Fruit fly (Drosophila melanogaster) whole organism, embryonic: Measurements from ENCODE around the gene Pcmt.

Experiments
- Abd-B ChIP-seq: fragments of 200-800 bp; sonication (Bioruptor generic); optimal IDR thresholded peaks from 2 replicates; lab custom pipeline; 2018; ENCODE audit warnings: missing biosample characterization, mild to moderate bottlenecking, missing genetic modification characterization, moderate library complexity
- Asciz ChIP-seq: fragments of 200-800 bp; sonication (Bioruptor generic); optimal IDR thresholded peaks from 2 replicates; lab custom pipeline; 2017; ENCODE audit warnings: missing biosample characterization, mild to moderate bottlenecking, missing genetic modification characterization, missing genetic modification reagents
- Atf-2 ChIP-seq: fragments of 200-800 bp; sonication (Bioruptor generic); optimal IDR thresholded peaks from 2 replicates; lab custom pipeline; 2016; ENCODE audit warnings: missing biosample characterization, missing genetic modification characterization
- CG10274 ChIP-seq: fragments of 200-800 bp; sonication (Bioruptor generic); optimal IDR thresholded peaks from 3 replicates; lab custom pipeline; 2017; ENCODE audit warnings: missing biosample characterization, mild to moderate bottlenecking, missing genetic modification characterization
- CG10462 ChIP-seq: fragments of 200-800 bp; sonication (Bioruptor generic); optimal IDR thresholded peaks from 2 replicates; lab custom pipeline; 2016; ENCODE audit warnings: missing biosample characterization, missing genetic modification characterization
- CG11723 ChIP-seq: fragments of 200-800 bp; sonication (Bioruptor generic); optimal IDR thresholded peaks from 2 replicates; lab custom pipeline; 2017; ENCODE audit warnings: missing biosample characterization, mild to moderate bottlenecking, missing genetic modification characterization
- CG12104 ChIP-seq: fragments of 200-800 bp; sonication (Bioruptor generic); optimal IDR thresholded peaks from 3 replicates; lab custom pipeline; 2016; ENCODE audit warnings: missing biosample characterization, missing genetic modification characterization
- CG12942 ChIP-seq: fragments of 200-800 bp; sonication (Bioruptor generic); optimal IDR thresholded peaks from 3 replicates; lab custom pipeline; 2016; ENCODE audit warnings: missing biosample characterization, missing genetic modification characterization
- CG1603 ChIP-seq: fragments of 200-800 bp; sonication (Bioruptor generic); optimal IDR thresholded peaks from 2 replicates; lab custom pipeline; 2019; ENCODE audit warnings: missing biosample characterization, mild to moderate bottlenecking, missing genetic modification characterization, moderate library complexity
- CG16779 ChIP-seq: fragments of 200-800 bp; sonication (Bioruptor generic); IDR thresholded peaks from 2 replicates; pipeline ENCODE4 v1.3.6; 2022; ENCODE audit warnings: missing biosample characterization, missing genetic modification characterization
- CG16863 ChIP-seq: fragments of 200-800 bp; sonication (Bioruptor generic); optimal IDR thresholded peaks from 3 replicates; lab custom pipeline; 2016; ENCODE audit warnings: missing biosample characterization, missing genetic modification characterization
- CG17328 ChIP-seq: fragments of 200-800 bp; sonication (Bioruptor generic); IDR thresholded peaks from 2 replicates; pipeline ENCODE4 v1.3.6; 2022; ENCODE audit warnings: missing biosample characterization, missing genetic modification characterization
- CG1832 ChIP-seq: fragments of 200-800 bp; sonication (Bioruptor generic); optimal IDR thresholded peaks from 2 replicates; lab custom pipeline; 2017; ENCODE audit warnings: missing biosample characterization, mild to moderate bottlenecking, missing genetic modification characterization, inconsistent platforms
- CG18476 ChIP-seq: fragments of 200-800 bp; sonication (Bioruptor generic); optimal IDR thresholded peaks from 2 replicates; lab custom pipeline; 2016; ENCODE audit warnings: missing biosample characterization, mild to moderate bottlenecking, missing genetic modification characterization
- CG18599 ChIP-seq: fragments of 200-800 bp; sonication (Bioruptor generic); optimal IDR thresholded peaks from 3 replicates; lab custom pipeline; 2017; ENCODE audit warnings: missing biosample characterization, missing genetic modification characterization, mild to moderate bottlenecking, moderate library complexity, missing genetic modification reagents
- CG2875 ChIP-seq: fragments of 200-800 bp; sonication (Bioruptor generic); optimal IDR thresholded peaks from 2 replicates; lab custom pipeline; 2017; ENCODE audit warnings: missing biosample characterization, mild to moderate bottlenecking, missing genetic modification characterization, missing genetic modification reagents
- CG7271 ChIP-seq: fragments of 200-800 bp; sonication (Bioruptor generic); optimal IDR thresholded peaks from 2 replicates; lab custom pipeline; 2018; ENCODE audit warnings: missing biosample characterization, mild to moderate bottlenecking, missing genetic modification characterization, moderate library complexity
- Dref ChIP-seq: fragments of 200-800 bp; sonication (Bioruptor generic); IDR thresholded peaks from 2 replicates; pipeline ENCODE4 v1.3.6; 2022; ENCODE audit warnings: missing biosample characterization, missing genetic modification characterization
- E2f2 ChIP-seq: fragments of 200-800 bp; sonication (Bioruptor generic); IDR thresholded peaks from 2 replicates; pipeline ENCODE4 v1.3.6; 2022; ENCODE audit warnings: missing biosample characterization, missing genetic modification characterization
- Hand ChIP-seq: fragments of 200-800 bp; sonication (Bioruptor generic); optimal IDR thresholded peaks from 2 replicates; lab custom pipeline; 2017; ENCODE audit warnings: mild to moderate bottlenecking, missing biosample characterization, missing genetic modification reagents, missing genetic modification characterization
- Hsf ChIP-seq: fragments of 200-800 bp; sonication (Bioruptor generic); optimal IDR thresholded peaks from 3 replicates; lab custom pipeline; 2016; ENCODE audit warnings: missing biosample characterization, missing genetic modification characterization
- Lpt ChIP-seq: fragments of >200 bp; optimal IDR thresholded peaks from 2 replicates; lab custom pipeline; 2018; ENCODE audit warnings: missing biosample characterization, missing genetic modification characterization
- NK7.1 ChIP-seq: fragments of 200-800 bp; sonication (Bioruptor generic); optimal IDR thresholded peaks from 3 replicates; lab custom pipeline; 2016; ENCODE audit warnings: missing biosample characterization, missing genetic modification characterization
- NfI ChIP-seq: fragments of 200-800 bp; sonication (Bioruptor generic); optimal IDR thresholded peaks from 3 replicates; lab custom pipeline; 2018; ENCODE audit warnings: missing biosample characterization, mild to moderate bottlenecking, missing genetic modification characterization, moderate library complexity
- Poxn ChIP-seq: fragments of 200-800 bp; sonication (Bioruptor generic); IDR thresholded peaks from 2 replicates; pipeline ENCODE4 v1.3.6; 2022; ENCODE audit warnings: missing biosample characterization, missing genetic modification characterization
- Ravus ChIP-seq: fragments of 200-800 bp; sonication (Bioruptor generic); IDR thresholded peaks from 2 replicates; pipeline ENCODE4 v1.3.6; 2022; ENCODE audit warnings: missing biosample characterization, missing genetic modification characterization
- Scr ChIP-seq: fragments of 200-800 bp; sonication (Bioruptor generic); IDR thresholded peaks from 2 replicates; pipeline ENCODE4 v1.3.6; 2022; ENCODE audit warnings: missing biosample characterization, missing genetic modification characterization; ENCODE audit not compliant: partially characterized antibody
- Sox100B ChIP-seq: fragments of 200-800 bp; sonication (Bioruptor generic); optimal IDR thresholded peaks from 3 replicates; lab custom pipeline; 2018; ENCODE audit warnings: missing biosample characterization, mild to moderate bottlenecking, missing genetic modification characterization
- Spps ChIP-seq: fragments of 200-800 bp; sonication (Bioruptor generic); optimal IDR thresholded peaks from 2 replicates; lab custom pipeline; 2018; ENCODE audit warnings: missing biosample characterization, mild to moderate bottlenecking, missing genetic modification characterization
- chinmo ChIP-seq: fragments of 200-800 bp; sonication (Bioruptor generic); IDR thresholded peaks from 4 replicates; pipeline ENCODE4 v1.3.6; 2022; ENCODE audit warnings: missing biosample characterization, missing genetic modification characterization; ENCODE audit not compliant: partially characterized antibody
- crol ChIP-seq: fragments of 200-800 bp; sonication (Bioruptor generic); IDR thresholded peaks from 2 replicates; pipeline ENCODE4 v1.3.6; 2022; ENCODE audit warnings: missing biosample characterization, missing genetic modification characterization
- da ChIP-seq: fragments of 200-800 bp; sonication (Bioruptor generic); optimal IDR thresholded peaks from 2 replicates; lab custom pipeline; 2016; ENCODE audit warnings: missing biosample characterization, missing genetic modification characterization
- dan ChIP-seq: fragments of 200-800 bp; sonication (Bioruptor generic); IDR thresholded peaks from 2 replicates; pipeline ENCODE4 v1.3.6; 2022; ENCODE audit warnings: missing biosample characterization, missing genetic modification characterization
- dpn ChIP-seq, 2 experiments: fragments of 200-800 bp; sonication (Bioruptor generic); optimal IDR thresholded peaks; 3 replicates each; lab custom pipeline; 2016; ENCODE audit warnings: missing biosample characterization in 2 of 2, missing genetic modification characterization in 2 of 2
- fd3F ChIP-seq: fragments of 200-800 bp; sonication (Bioruptor generic); optimal IDR thresholded peaks from 2 replicates; lab custom pipeline; 2018; ENCODE audit warnings: missing biosample characterization, mild to moderate bottlenecking, missing genetic modification characterization, moderate library complexity
- ftz-f1 ChIP-seq: fragments of 200-800 bp; sonication (Bioruptor generic); optimal IDR thresholded peaks from 2 replicates; lab custom pipeline; 2016; ENCODE audit warnings: missing biosample characterization, missing genetic modification characterization
- grau ChIP-seq: fragments of 200-800 bp; optimal IDR thresholded peaks from 3 replicates; lab custom pipeline; 2019; ENCODE audit warnings: missing biosample characterization, mild to moderate bottlenecking, missing genetic modification characterization, moderate library complexity
- gro ChIP-seq: fragments of 200-800 bp; sonication (Bioruptor generic); optimal IDR thresholded peaks from 2 replicates; lab custom pipeline; 2016; ENCODE audit warnings: missing biosample characterization, missing genetic modification characterization
- gsb-n ChIP-seq: fragments of 200-800 bp; sonication (Bioruptor generic); optimal IDR thresholded peaks from 3 replicates; lab custom pipeline; 2018; ENCODE audit warnings: missing biosample characterization, mild to moderate bottlenecking, missing genetic modification characterization
- klu ChIP-seq: fragments of 200-800 bp; sonication (Bioruptor generic); IDR thresholded peaks from 2 replicates; pipeline ENCODE4 v1.3.6; 2022; ENCODE audit warnings: missing biosample characterization, missing genetic modification characterization
- lbe ChIP-seq: fragments of 200-800 bp; sonication (Bioruptor generic); optimal IDR thresholded peaks from 2 replicates; lab custom pipeline; 2016; ENCODE audit warnings: missing biosample characterization, mild to moderate bottlenecking, missing genetic modification characterization
- maf-S ChIP-seq: fragments of 200-800 bp; sonication (Bioruptor generic); optimal IDR thresholded peaks from 2 replicates; lab custom pipeline; 2016; ENCODE audit warnings: missing biosample characterization, missing genetic modification characterization
- nau ChIP-seq: fragments of 200-800 bp; sonication (Bioruptor generic); optimal IDR thresholded peaks from 3 replicates; lab custom pipeline; 2017; ENCODE audit warnings: missing biosample characterization, mild to moderate bottlenecking, missing genetic modification characterization, missing genetic modification reagents
- nerfin-1 ChIP-seq: fragments of 200-800 bp; sonication (Bioruptor generic); optimal IDR thresholded peaks from 3 replicates; lab custom pipeline; 2019; ENCODE audit warnings: missing biosample characterization, mild to moderate bottlenecking, missing genetic modification characterization, moderate library complexity
- nmo ChIP-seq: fragments of 200-800 bp; sonication (Bioruptor generic); optimal IDR thresholded peaks from 2 replicates; lab custom pipeline; 2018; ENCODE audit warnings: missing biosample characterization, mild to moderate bottlenecking, missing genetic modification characterization, moderate library complexity
- nom ChIP-seq: fragments of 200-800 bp; sonication (Bioruptor generic); optimal IDR thresholded peaks from 2 replicates; lab custom pipeline; 2017; ENCODE audit warnings: missing biosample characterization, missing genetic modification characterization, mild to moderate bottlenecking, moderate library complexity, missing genetic modification reagents
- phol ChIP-seq: fragments of 200-800 bp; sonication (Bioruptor generic); optimal IDR thresholded peaks from 3 replicates; lab custom pipeline; 2018; ENCODE audit warnings: missing biosample characterization, mild to moderate bottlenecking, missing genetic modification characterization, moderate library complexity
- sens ChIP-seq: fragments of 200-800 bp; sonication (Bioruptor generic); peaks from one replicate; lab custom pipeline; 2016; ENCODE audit warnings: missing biosample characterization, missing genetic modification characterization
- ttk ChIP-seq: fragments of 200-800 bp; sonication (Bioruptor generic); IDR thresholded peaks from 2 replicates; pipeline ENCODE4 v2.1.2; 2022; ENCODE audit warnings: missing biosample characterization, missing genetic modification characterization
- twi ChIP-seq: fragments of 200-800 bp; optimal IDR thresholded peaks from 2 replicates; lab custom pipeline; 2019; ENCODE audit warnings: missing biosample characterization, mild to moderate bottlenecking, missing genetic modification characterization, moderate library complexity
- tx ChIP-seq: fragments of 200-800 bp; sonication (Bioruptor generic); optimal IDR thresholded peaks from 2 replicates; lab custom pipeline; 2016; ENCODE audit warnings: missing biosample characterization, missing genetic modification characterization

The Pcmt gene

DNA sequence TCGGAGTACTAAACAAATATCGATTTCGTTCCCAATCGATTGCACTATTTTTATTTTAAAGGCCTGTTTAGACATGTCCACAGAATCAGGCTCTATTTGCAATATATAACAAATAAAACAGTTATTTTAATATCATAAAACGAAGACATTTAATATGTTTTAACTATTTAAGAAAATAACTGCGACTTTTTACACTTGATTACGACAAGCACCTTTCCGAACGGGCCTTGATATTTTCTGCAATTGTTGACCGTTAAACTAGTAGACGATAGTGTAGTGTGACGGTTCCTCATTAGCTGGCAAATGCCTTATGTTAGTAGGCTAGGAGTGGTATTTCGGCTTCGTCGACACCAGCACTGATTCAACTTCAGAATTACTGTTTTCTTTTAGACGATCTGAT, 14.5 kb upstream of the Pcmt start, which contains the start of the genes CG2931 and Rheb (continued):
- TF ChIP-seq chinmo (GFP tag; lab: Robert Waterston, UW) (no peak), Dref (GFP tag; lab: Robert Waterston, UW) (peak; percentile 63), NfI (GFP tag; lab: Kevin White, UChicago) (peak; percentile 69), CG12104 (GFP tag; lab: Kevin White, UChicago) (no peak), Spps (peak; percentile 23), CG1603 (peak; percentile 80), twi (tag; lab: Kevin White, UChicago) (peak; percentile 34), Sox100B (GFP tag; lab: Kevin White, UChicago) (peak; percentile 26), Abd-B (GFP tag; lab: Kevin White, UChicago) (peak; percentile 74), fd3F (GFP tag; lab: Kevin White, UChicago) (peak; percentile 55), Poxn (no peak), CG16779 (GFP tag; lab: Robert Waterston, UW) (no peak), Atf-2 (peak; percentile 37), CG10274 (GFP tag; lab: Kevin White, UChicago) (no peak), dan (no peak), CG11723 (GFP tag; lab: Kevin White, UChicago) (peak; percentile 8), tx (GFP tag; lab: Kevin White, UChicago) (peak; percentile 32), Asciz (GFP tag; lab: Kevin White, UChicago) (no peak), gro (GFP tag; lab: Kevin White, UChicago) (peak; percentile 44), gsb-n (tag; lab: Kevin White, UChicago) (peak; percentile 29), phol (tag; lab: Kevin White, UChicago) (peak; percentile 82), E2f2 (peak; percentile 51; the same call in 1 of the 2 replicates), CG2875 (GFP tag; lab: Kevin White, UChicago) (peak; percentile 0), CG18476 (GFP tag; lab: Kevin White, UChicago) (peak; percentile 43), CG12942 (peak; percentile 58), nom (no peak), ftz-f1 (GFP tag; lab: Kevin White, UChicago) (no peak), da (GFP tag; lab: Kevin White, UChicago) (no peak), nmo (GFP tag; lab: Kevin White, UChicago) (peak; percentile 84), Scr (peak; percentile 85), CG10462 (peak; percentile 86), nerfin-1 (tag; lab: Kevin White, UChicago) (peak; percentile 27), CG18599 (peak; percentile 37), Hsf (GFP tag; lab: Kevin White, UChicago) (peak; percentile 65), CG17328 (peak; percentile 49), CG7271 (peak; percentile 57), sens (GFP tag; lab: Kevin White, UChicago) (peak; percentile 93), maf-S (GFP tag; lab: Kevin White, UChicago) (peak; percentile 53), Hand (GFP tag; lab: Kevin White, UChicago) (peak; percentile 13), NK7.1 (GFP tag; lab: Kevin White, UChicago) (no peak), klu (peak; percentile 25; the same call in 1 of the 2 replicates), ttk (GFP tag; lab: Robert Waterston, UW) (0 out of 2 replicates have a peak, but pooled peaks have one; percentile 57), Ravus (GFP tag; lab: Robert Waterston, UW) (no peak), nau (peak; percentile 6), Lpt (GFP tag; lab: Kevin White, UChicago) (no peak), crol (GFP tag; lab: Robert Waterston, UW) (no peak), CG1832 (GFP tag; lab: Kevin White, UChicago) (no peak), dpn (GFP tag; optimal IDR thresholded peaks at IDR 0.05; lab: Kevin White, UChicago) (peak; percentile 50 to 69), CG16863 (GFP tag; lab: Kevin White, UChicago) (peak; percentile 30), grau (tag; lab: Kevin White, UChicago) (peak; percentile 67), lbe (GFP tag; lab: Kevin White, UChicago) (peak; percentile 30)
